Fruit fly (Drosophila melanogaster) whole organism, embryonic: ENCODE results near the gene gig.

ENCODE experiments used
- B-H2 ChIP-seq: fragments of 200-800 bp; sonication (Bioruptor generic); optimal IDR thresholded peaks from 2 replicates; lab custom pipeline; 2018; ENCODE audit warnings: missing biosample characterization, mild to moderate bottlenecking, missing genetic modification characterization
- BEAF-32 ChIP-seq: fragments of 200-800 bp; sonication (Bioruptor generic); optimal IDR thresholded peaks from 3 replicates; lab custom pipeline; 2017; ENCODE audit warnings: missing biosample characterization, missing genetic modification characterization, mild to moderate bottlenecking, moderate library complexity, missing genetic modification reagents
- Blimp-1 ChIP-seq: fragments of 200-800 bp; sonication (Bioruptor generic); optimal IDR thresholded peaks from 3 replicates; lab custom pipeline; 2018; ENCODE audit warnings: missing biosample characterization, missing genetic modification characterization, mild to moderate bottlenecking, moderate library complexity, missing genetic modification reagents
- CG10274 ChIP-seq: fragments of 200-800 bp; sonication (Bioruptor generic); optimal IDR thresholded peaks from 3 replicates; lab custom pipeline; 2017; ENCODE audit warnings: missing biosample characterization, mild to moderate bottlenecking, missing genetic modification characterization
- CG10321 ChIP-seq: fragments of 200-800 bp; sonication (Bioruptor generic); IDR thresholded peaks from 2 replicates; pipeline ENCODE4 v1.3.6; 2022; ENCODE audit warnings: missing biosample characterization, missing genetic modification characterization
- CG1233 ChIP-seq: fragments of 200-800 bp; sonication (Bioruptor generic); optimal IDR thresholded peaks from 4 replicates; lab custom pipeline; 2018; ENCODE audit warnings: missing biosample characterization, mild to moderate bottlenecking, missing genetic modification characterization
- CG12769 ChIP-seq: fragments of 200-800 bp; sonication (Bioruptor generic); optimal IDR thresholded peaks from 2 replicates; lab custom pipeline; 2019; ENCODE audit warnings: missing biosample characterization, mild to moderate bottlenecking, missing genetic modification characterization, moderate library complexity
- CG13894 ChIP-seq: fragments of 200-800 bp; sonication (Bioruptor generic); optimal IDR thresholded peaks from 3 replicates; lab custom pipeline; 2018; ENCODE audit warnings: missing biosample characterization, mild to moderate bottlenecking, missing genetic modification characterization, moderate library complexity
- CG15269 ChIP-seq: fragments of 200-800 bp; sonication (Bioruptor generic); optimal IDR thresholded peaks from 2 replicates; lab custom pipeline; 2018; ENCODE audit warnings: missing biosample characterization, mild to moderate bottlenecking, missing genetic modification characterization, moderate library complexity
- CG15514 ChIP-seq: fragments of 200-800 bp; sonication (Bioruptor generic); optimal IDR thresholded peaks from 3 replicates; lab custom pipeline; 2017; ENCODE audit warnings: missing biosample characterization, missing genetic modification characterization, mild to moderate bottlenecking, moderate library complexity, missing genetic modification reagents
- CG17359 ChIP-seq: fragments of 200-800 bp; sonication (Bioruptor generic); optimal IDR thresholded peaks from 3 replicates; lab custom pipeline; 2018; ENCODE audit warnings: missing biosample characterization, mild to moderate bottlenecking, missing genetic modification characterization, moderate library complexity
- CG17802 ChIP-seq: fragments of 200-800 bp; sonication (Bioruptor generic); optimal IDR thresholded peaks from 2 replicates; lab custom pipeline; 2018; ENCODE audit warnings: missing biosample characterization, mild to moderate bottlenecking, missing genetic modification characterization, moderate library complexity
- CG18619 ChIP-seq: fragments of 200-800 bp; sonication (Bioruptor generic); optimal IDR thresholded peaks from 3 replicates; lab custom pipeline; 2017; ENCODE audit warnings: missing biosample characterization, mild to moderate bottlenecking, missing genetic modification characterization
- CG2129 ChIP-seq: fragments of 200-800 bp; sonication (Bioruptor generic); IDR thresholded peaks from 2 replicates; pipeline ENCODE4 v1.3.6; 2022; ENCODE audit warnings: missing biosample characterization, missing genetic modification characterization; ENCODE audit not compliant: partially characterized antibody
- CG4328 ChIP-seq: fragments of 200-800 bp; sonication (Bioruptor generic); optimal IDR thresholded peaks from 3 replicates; lab custom pipeline; 2017; ENCODE audit warnings: missing biosample characterization, missing genetic modification reagents, missing genetic modification characterization
- CG43689 ChIP-seq: fragments of 200-800 bp; sonication (Bioruptor generic); IDR thresholded peaks from 2 replicates; pipeline ENCODE4 v1.3.6; 2022; ENCODE audit warnings: missing biosample characterization, missing genetic modification characterization
- CG6689 ChIP-seq: fragments of 200-800 bp; sonication (Bioruptor generic); IDR thresholded peaks from 2 replicates; pipeline ENCODE4 v1.3.6; 2022; ENCODE audit warnings: missing biosample characterization, missing genetic modification characterization
- CG8290 ChIP-seq, 3 experiments: fragments of 200-800 bp; sonication (Bioruptor generic); optimal IDR thresholded peaks; 2 replicates each; lab custom pipeline; 2016 to 2019; ENCODE audit warnings: missing biosample characterization in 3 of 3, missing genetic modification characterization in 3 of 3, mild to moderate bottlenecking in 2 of 3, moderate library complexity in 1 of 3
- Doc2 ChIP-seq: fragments of 200-800 bp; sonication (Bioruptor generic); IDR thresholded peaks from 2 replicates; pipeline ENCODE4 v1.3.6; 2022; ENCODE audit warnings: missing biosample characterization, missing genetic modification characterization
- Dref ChIP-seq: fragments of 200-800 bp; sonication (Bioruptor generic); IDR thresholded peaks from 2 replicates; pipeline ENCODE4 v1.3.6; 2022; ENCODE audit warnings: missing biosample characterization, missing genetic modification characterization
- E2f2 ChIP-seq: fragments of 200-800 bp; sonication (Bioruptor generic); IDR thresholded peaks from 2 replicates; pipeline ENCODE4 v1.3.6; 2022; ENCODE audit warnings: missing biosample characterization, missing genetic modification characterization
- Fer1 ChIP-seq: fragments of 200-800 bp; sonication (Bioruptor generic); optimal IDR thresholded peaks from 2 replicates; lab custom pipeline; 2017; ENCODE audit warnings: missing biosample characterization, mild to moderate bottlenecking, missing genetic modification characterization
- Med ChIP-seq: fragments of 200-800 bp; sonication (Bioruptor generic); peaks from one replicate; lab custom pipeline; 2016; ENCODE audit warnings: missing biosample characterization, missing genetic modification characterization, mild to moderate bottlenecking, inconsistent platforms, moderate library complexity
- TFAM ChIP-seq: fragments of 200-800 bp; sonication (Bioruptor generic); optimal IDR thresholded peaks from 2 replicates; lab custom pipeline; 2017; ENCODE audit warnings: missing biosample characterization, missing genetic modification characterization, inconsistent platforms
- Trl ChIP-seq, 3 experiments: fragments of >200 bp in 2 of 3; fragments of 200-800 bp in 1 of 3; sonication (Bioruptor generic) in 1 of 3; optimal IDR thresholded peaks; 2 replicates in 1 of 3; 3 replicates in 2 of 3; lab custom pipeline; 2016 to 2017; ENCODE audit warnings: missing biosample characterization in 1 of 3, missing genetic modification characterization in 1 of 3
- bowl ChIP-seq: fragments of 200-800 bp; sonication (Bioruptor generic); IDR thresholded peaks from 2 replicates; pipeline ENCODE4 v1.3.6; 2022; ENCODE audit warnings: missing biosample characterization, missing genetic modification characterization
- cas ChIP-seq: fragments of 200-800 bp; sonication (Bioruptor generic); IDR thresholded peaks from 2 replicates; pipeline ENCODE4 v1.3.6; 2022; ENCODE audit warnings: missing biosample characterization, missing genetic modification characterization
- chinmo ChIP-seq: fragments of 200-800 bp; sonication (Bioruptor generic); IDR thresholded peaks from 4 replicates; pipeline ENCODE4 v1.3.6; 2022; ENCODE audit warnings: missing biosample characterization, missing genetic modification characterization; ENCODE audit not compliant: partially characterized antibody
- gt ChIP-seq: fragments of 200-800 bp; sonication (Bioruptor generic); IDR thresholded peaks from 2 replicates; pipeline ENCODE4 v1.3.6; 2022; ENCODE audit warnings: missing biosample characterization, missing genetic modification characterization
- onecut ChIP-seq: fragments of 200-800 bp; sonication (Bioruptor generic); IDR thresholded peaks from 2 replicates; pipeline ENCODE4 v1.3.6; 2022; ENCODE audit warnings: missing biosample characterization, missing genetic modification characterization
- psq ChIP-seq: fragments of 200-800 bp; sonication (Bioruptor generic); optimal IDR thresholded peaks from 2 replicates; lab custom pipeline; 2017; ENCODE audit warnings: missing biosample characterization, missing genetic modification characterization
- repo ChIP-seq: fragments of 200-800 bp; sonication (Bioruptor generic); optimal IDR thresholded peaks from 2 replicates; lab custom pipeline; 2016; ENCODE audit warnings: missing biosample characterization, missing genetic modification characterization
- row ChIP-seq: fragments of 200-800 bp; sonication (Bioruptor generic); IDR thresholded peaks from 3 replicates; pipeline ENCODE4 v1.3.6; 2022; ENCODE audit warnings: missing biosample characterization, missing genetic modification characterization
- run ChIP-seq: fragments of 200-800 bp; sonication (Bioruptor generic); optimal IDR thresholded peaks from 3 replicates; lab custom pipeline; 2018; ENCODE audit warnings: missing biosample characterization, mild to moderate bottlenecking, missing genetic modification characterization
- sd ChIP-seq: fragments of 200-800 bp; sonication (Bioruptor generic); optimal IDR thresholded peaks from 3 replicates; lab custom pipeline; 2018; ENCODE audit warnings: missing biosample characterization, mild to moderate bottlenecking, missing genetic modification characterization, moderate library complexity
- unc-4 ChIP-seq: fragments of 200-800 bp; sonication (Bioruptor generic); IDR thresholded peaks from 2 replicates; pipeline ENCODE4 v1.3.6; 2022; ENCODE audit warnings: missing biosample characterization, missing genetic modification characterization; ENCODE audit not compliant: partially characterized antibody
- vnd ChIP-seq: fragments of 200-800 bp; sonication (Bioruptor generic); IDR thresholded peaks from 3 replicates; pipeline ENCODE4 v1.3.6; 2022; ENCODE audit warnings: missing biosample characterization, missing genetic modification characterization; ENCODE audit not compliant: partially characterized antibody
- vvl ChIP-seq: fragments of 200-800 bp; sonication (Bioruptor generic); IDR thresholded peaks from 2 replicates; pipeline ENCODE4 v1.3.6; 2022; ENCODE audit warnings: missing biosample characterization, missing genetic modification characterization

gig gene

DNA sequence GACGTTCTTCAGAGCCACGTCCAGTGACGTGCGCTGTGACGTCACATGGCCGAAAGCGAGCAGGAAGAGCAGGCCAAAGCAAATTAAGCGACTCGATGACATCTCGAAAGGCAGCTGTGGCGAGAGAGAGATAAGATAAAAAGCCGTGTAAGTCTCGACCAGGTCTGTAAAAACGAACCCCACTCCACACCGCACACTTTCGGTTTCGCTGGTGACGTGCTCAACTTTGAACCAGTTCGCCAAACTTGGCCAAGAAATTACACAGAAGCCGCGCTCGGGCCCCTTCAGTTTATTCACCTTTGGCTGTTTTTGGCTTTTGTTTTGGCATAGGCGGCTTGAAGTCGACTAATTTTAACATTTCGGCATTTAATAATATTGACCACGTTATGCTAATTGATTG, 2.9 kb upstream of the gig start:
- TF ChIP-seq psq (GFP tag; lab: Kevin White, UChicago) (no peak), CG15514 (GFP tag; lab: Kevin White, UChicago) (peak; percentile 78), CG17359 (tag; lab: Kevin White, UChicago) (no peak), Blimp-1 (GFP tag; lab: Kevin White, UChicago) (peak; percentile 95), chinmo (GFP tag; lab: Robert Waterston, UW) (peak; percentile 41; the same call in 1 of the 4 replicates), cas (GFP tag; lab: Robert Waterston, UW) (no peak), sd (peak; percentile 73), vvl (GFP tag; lab: Robert Waterston, UW) (0 out of 2 replicates have a peak, but pooled peaks have one; percentile 22), E2f2 (GFP tag; lab: Robert Waterston, UW) (no peak), CG12769 (tag; lab: Kevin White, UChicago) (peak; percentile 51), bowl (GFP tag; lab: Robert Waterston, UW) (0 out of 2 replicates have a peak, but pooled peaks have one; percentile 32), CG13894 (tag; lab: Kevin White, UChicago) (peak; percentile 48), CG2129 (no peak)

DNA sequence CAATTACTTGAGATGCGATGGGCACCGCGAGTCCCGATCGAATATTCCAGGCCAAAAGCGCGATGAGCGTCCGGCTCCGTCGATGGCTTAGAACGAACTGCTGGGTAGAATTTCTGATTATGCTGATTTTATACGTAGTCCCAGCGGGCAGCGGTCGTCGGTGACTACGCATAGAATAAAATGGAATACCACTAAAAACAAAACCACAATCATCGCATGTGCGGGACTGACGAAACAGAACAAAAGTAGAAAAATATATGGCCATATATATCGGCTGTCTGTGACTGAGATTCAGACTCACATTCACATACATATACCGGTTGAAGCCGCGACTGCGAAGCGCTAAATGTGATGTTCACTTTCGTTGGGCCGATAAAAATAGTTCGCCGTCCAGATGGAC, 1.7 kb upstream of the gig start, which contains the start of gene CG7365:
Gene CG7365, minus strand, starts transcription at position 101 of the 400 bp plus-strand sequence.
- TF ChIP-seq run (tag; lab: Kevin White, UChicago) (no peak), CG17802 (tag; lab: Kevin White, UChicago) (no peak), BEAF-32 (GFP tag; lab: Kevin White, UChicago) (no peak), Blimp-1 (GFP tag; lab: Kevin White, UChicago) (peak; percentile 56), unc-4 (GFP tag; lab: Robert Waterston, UW) (0 out of 2 replicates have a peak, but pooled peaks have one; percentile 23), Trl (optimal IDR thresholded peaks at IDR 0.05; lab: Kevin White, UChicago) (no peak), Trl (GFP tag; optimal IDR thresholded peaks at IDR 0.05; lab: Kevin White, UChicago) (no peak), CG8290 (GFP tag; optimal IDR thresholded peaks at IDR 0.05; lab: Kevin White, UChicago) (no peak), CG8290 (tag; optimal IDR thresholded peaks at IDR 0.05; lab: Kevin White, UChicago) (no peak), onecut (GFP tag; lab: Robert Waterston, UW) (no peak), TFAM (no peak), CG6689 (GFP tag; lab: Robert Waterston, UW) (no peak), CG18619 (GFP tag; lab: Kevin White, UChicago) (no peak), CG4328 (GFP tag; lab: Kevin White, UChicago) (no peak), Dref (GFP tag; lab: Robert Waterston, UW) (no peak), gt (no peak), Doc2 (no peak), CG15269 (tag; lab: Kevin White, UChicago) (no peak), B-H2 (GFP tag; lab: Kevin White, UChicago) (no peak), CG10274 (no peak), CG10321 (GFP tag; lab: Robert Waterston, UW) (no peak), CG1233 (no peak), repo (GFP tag; lab: Kevin White, UChicago) (no peak), Fer1 (GFP tag; lab: Kevin White, UChicago) (no peak), Med (peak; percentile 9), vnd (GFP tag; lab: Robert Waterston, UW) (no peak), row (no peak), CG43689 (GFP tag; lab: Robert Waterston, UW) (no peak)
